Worm (Caenorhabditis elegans): ENCODE measurements around the gene R07A4.2.
A peak's percentile ranks its signal among the peaks of the same experiment; 100 is the strongest.

DNA sequence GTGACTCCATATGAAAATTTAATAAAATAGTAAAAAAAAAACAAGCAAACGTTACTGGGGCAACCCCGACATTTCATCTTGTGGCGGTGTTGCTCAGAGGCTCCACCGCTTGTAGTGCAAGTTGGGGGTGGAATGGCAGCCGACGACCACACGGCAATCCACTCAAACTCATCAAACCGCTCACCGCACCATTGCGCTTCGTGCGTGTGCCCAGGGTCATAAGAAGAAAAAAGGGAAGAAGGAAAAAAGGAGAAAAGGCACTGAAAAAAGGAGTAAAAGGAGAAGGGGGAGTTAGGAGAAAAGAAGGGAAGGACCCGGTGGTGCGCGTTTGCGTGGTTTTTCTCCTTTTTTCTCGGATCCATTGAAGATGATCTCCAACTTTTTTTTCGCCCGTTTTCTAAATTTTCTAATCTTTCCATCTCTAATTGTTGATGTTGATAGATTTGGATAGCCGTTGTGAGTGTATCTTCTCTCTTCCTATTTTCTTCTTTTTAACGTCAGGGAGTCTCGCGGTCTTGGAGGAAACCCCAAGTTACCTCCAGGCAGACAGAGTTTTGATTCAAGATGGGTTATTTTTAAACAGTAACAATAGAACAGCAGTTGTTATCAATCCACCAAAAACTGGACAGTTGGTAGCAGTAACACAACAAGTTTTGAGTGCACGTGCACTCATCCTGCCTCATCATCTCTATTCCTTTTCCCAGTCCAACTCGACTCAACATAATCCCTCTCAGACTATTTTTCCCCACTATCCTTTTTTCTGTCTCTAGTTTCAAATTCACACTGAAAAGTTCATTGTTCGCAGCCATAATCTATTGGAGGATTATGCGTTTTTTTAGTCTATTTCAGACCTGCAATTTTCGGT lies 22.2 kb upstream of the R07A4.2 start:
- TF ChIP-seq mab-5 (tag; optimal IDR thresholded peaks at IDR 0.05) (no peak), lsy-2 (tag; optimal IDR thresholded peaks at IDR 0.05) (no peak), ztf-11 (tag; optimal IDR thresholded peaks at IDR 0.05) (no peak), blmp-1 (tag; optimal IDR thresholded peaks at IDR 0.05; ENCODE audit: insufficient read depth) (no peak), egl-27 (tag; optimal IDR thresholded peaks at IDR 0.05) (peak; percentile 10), nhr-77 (tag; optimal IDR thresholded peaks at IDR 0.05) (no peak), fos-1 (tag; optimal IDR thresholded peaks at IDR 0.05) (no peak)

Measured in whole organism, L2 larva.